Fruit fly (Drosophila melanogaster) whole organism, embryonic: ENCODE results near the gene Notum.

Experiments used
- Asciz ChIP-seq: fragments of 200-800 bp; sonication (Bioruptor generic); optimal IDR thresholded peaks from 2 replicates; lab custom pipeline; 2017; ENCODE audit warnings: missing biosample characterization, mild to moderate bottlenecking, missing genetic modification characterization, missing genetic modification reagents
- BEAF-32 ChIP-seq: fragments of 200-800 bp; sonication (Bioruptor generic); optimal IDR thresholded peaks from 3 replicates; lab custom pipeline; 2017; ENCODE audit warnings: missing biosample characterization, missing genetic modification characterization, mild to moderate bottlenecking, moderate library complexity, missing genetic modification reagents
- CG10267 ChIP-seq: fragments of 200-800 bp; sonication (Bioruptor generic); optimal IDR thresholded peaks from 2 replicates; lab custom pipeline; 2018; ENCODE audit warnings: missing biosample characterization, mild to moderate bottlenecking, missing genetic modification characterization, moderate library complexity
- CG10565 ChIP-seq: fragments of 200-800 bp; sonication (Bioruptor generic); optimal IDR thresholded peaks from 3 replicates; lab custom pipeline; 2016; ENCODE audit warnings: missing biosample characterization, mild to moderate bottlenecking, missing genetic modification characterization
- CG10959 ChIP-seq: fragments of 200-800 bp; sonication (Bioruptor generic); IDR thresholded peaks from 2 replicates; pipeline ENCODE4 v1.3.6; 2022; ENCODE audit warnings: missing biosample characterization, missing genetic modification characterization
- CG11456 ChIP-seq: fragments of 200-800 bp; sonication (Bioruptor generic); IDR thresholded peaks from 3 replicates; pipeline ENCODE4 v1.3.6; 2022; ENCODE audit warnings: missing biosample characterization, missing genetic modification characterization
- CG11504 ChIP-seq: fragments of 200-800 bp; sonication (Bioruptor generic); optimal IDR thresholded peaks from 3 replicates; lab custom pipeline; 2019; ENCODE audit warnings: missing biosample characterization, mild to moderate bottlenecking, missing genetic modification characterization, moderate library complexity
- CG11696 ChIP-seq: fragments of 200-800 bp; sonication (Bioruptor generic); IDR thresholded peaks from 2 replicates; pipeline ENCODE4 v1.3.6; 2022; ENCODE audit warnings: missing biosample characterization, missing genetic modification characterization
- CG12299 ChIP-seq: fragments of 200-800 bp; sonication (Bioruptor generic); optimal IDR thresholded peaks from 2 replicates; lab custom pipeline; 2018; ENCODE audit warnings: missing biosample characterization, mild to moderate bottlenecking, missing genetic modification characterization
- CG1233 ChIP-seq: fragments of 200-800 bp; sonication (Bioruptor generic); optimal IDR thresholded peaks from 4 replicates; lab custom pipeline; 2018; ENCODE audit warnings: missing biosample characterization, mild to moderate bottlenecking, missing genetic modification characterization
- CG12659 ChIP-seq: fragments of 200-800 bp; sonication (Bioruptor generic); optimal IDR thresholded peaks from 3 replicates; lab custom pipeline; 2017; ENCODE audit warnings: mild to moderate bottlenecking, missing biosample characterization, missing genetic modification reagents, missing genetic modification characterization
- CG14710 ChIP-seq: fragments of 200-800 bp; sonication (Bioruptor generic); optimal IDR thresholded peaks from 3 replicates; lab custom pipeline; 2019; ENCODE audit warnings: missing biosample characterization, mild to moderate bottlenecking, missing genetic modification characterization, moderate library complexity
- CG15601 ChIP-seq: fragments of 200-800 bp; sonication (Bioruptor generic); optimal IDR thresholded peaks from 3 replicates; lab custom pipeline; 2019; ENCODE audit warnings: missing biosample characterization, mild to moderate bottlenecking, missing genetic modification characterization, moderate library complexity
- CG17186 ChIP-seq: fragments of 200-800 bp; sonication (Bioruptor generic); optimal IDR thresholded peaks from 3 replicates; lab custom pipeline; 2017; ENCODE audit warnings: missing biosample characterization, missing genetic modification reagents, missing genetic modification characterization
- CG17359 ChIP-seq: fragments of 200-800 bp; sonication (Bioruptor generic); optimal IDR thresholded peaks from 3 replicates; lab custom pipeline; 2018; ENCODE audit warnings: missing biosample characterization, mild to moderate bottlenecking, missing genetic modification characterization, moderate library complexity
- CG17385 ChIP-seq: fragments of 200-800 bp; sonication (Bioruptor generic); optimal IDR thresholded peaks from 3 replicates; lab custom pipeline; 2018; ENCODE audit warnings: missing biosample characterization, mild to moderate bottlenecking, missing genetic modification characterization
- CG18262 ChIP-seq: fragments of 200-800 bp; optimal IDR thresholded peaks from 3 replicates; lab custom pipeline; 2019; ENCODE audit warnings: missing biosample characterization, mild to moderate bottlenecking, missing genetic modification characterization, moderate library complexity
- CG2202 ChIP-seq: fragments of 200-800 bp; sonication (Bioruptor generic); optimal IDR thresholded peaks from 2 replicates; lab custom pipeline; 2018; ENCODE audit warnings: missing biosample characterization, mild to moderate bottlenecking, missing genetic modification characterization
- CG33213 ChIP-seq: fragments of 200-800 bp; sonication (Bioruptor generic); optimal IDR thresholded peaks from 3 replicates; lab custom pipeline; 2016; ENCODE audit warnings: missing biosample characterization, missing genetic modification characterization
- CG33557 ChIP-seq: fragments of 200-800 bp; sonication (Bioruptor generic); optimal IDR thresholded peaks from 2 replicates; lab custom pipeline; 2019; ENCODE audit warnings: missing biosample characterization, mild to moderate bottlenecking, missing genetic modification characterization, moderate library complexity
- CG34422 ChIP-seq: fragments of 200-800 bp; sonication (Bioruptor generic); IDR thresholded peaks from 3 replicates; pipeline ENCODE4 v1.3.6; 2022; ENCODE audit warnings: missing biosample characterization, missing genetic modification characterization
- CG7357 ChIP-seq: fragments of 200-800 bp; sonication (Bioruptor generic); IDR thresholded peaks from 3 replicates; pipeline ENCODE4 v1.3.6; 2022; ENCODE audit warnings: missing biosample characterization, missing genetic modification characterization
- CG7928 ChIP-seq: fragments of 200-800 bp; sonication (Bioruptor generic); optimal IDR thresholded peaks from 2 replicates; lab custom pipeline; 2017; ENCODE audit warnings: missing biosample characterization, mild to moderate bottlenecking, missing genetic modification characterization
- CG8944 ChIP-seq: fragments of 200-800 bp; sonication (Bioruptor generic); optimal IDR thresholded peaks from 3 replicates; lab custom pipeline; 2016; ENCODE audit warnings: missing biosample characterization, missing genetic modification characterization
- CG9727 ChIP-seq: fragments of 200-800 bp; sonication (Bioruptor generic); optimal IDR thresholded peaks from 3 replicates; lab custom pipeline; 2017; ENCODE audit warnings: missing biosample characterization, mild to moderate bottlenecking, missing genetic modification characterization
- Med ChIP-seq: fragments of 200-800 bp; sonication (Bioruptor generic); peaks from one replicate; lab custom pipeline; 2016; ENCODE audit warnings: missing biosample characterization, missing genetic modification characterization, mild to moderate bottlenecking, inconsistent platforms, moderate library complexity
- Meics ChIP-seq: fragments of 200-800 bp; sonication (Bioruptor generic); optimal IDR thresholded peaks from 2 replicates; lab custom pipeline; 2017; ENCODE audit warnings: missing biosample characterization, mild to moderate bottlenecking, missing genetic modification characterization
- PHDP ChIP-seq: fragments of 200-800 bp; sonication (Bioruptor generic); optimal IDR thresholded peaks from 3 replicates; lab custom pipeline; 2018; ENCODE audit warnings: missing biosample characterization, mild to moderate bottlenecking, missing genetic modification characterization, moderate library complexity
- ara ChIP-seq: fragments of 200-800 bp; sonication (Bioruptor generic); IDR thresholded peaks from 2 replicates; pipeline ENCODE4 v1.3.6; 2022; ENCODE audit warnings: missing biosample characterization, missing genetic modification characterization
- cg ChIP-seq: fragments of 200-800 bp; sonication (Bioruptor generic); optimal IDR thresholded peaks from 3 replicates; lab custom pipeline; 2019; ENCODE audit warnings: missing biosample characterization, mild to moderate bottlenecking, missing genetic modification characterization, moderate library complexity
- chinmo ChIP-seq: fragments of 200-800 bp; sonication (Bioruptor generic); IDR thresholded peaks from 4 replicates; pipeline ENCODE4 v1.3.6; 2022; ENCODE audit warnings: missing biosample characterization, missing genetic modification characterization; ENCODE audit not compliant: partially characterized antibody
- crc ChIP-seq: fragments of 200-800 bp; sonication (Bioruptor generic); optimal IDR thresholded peaks from 2 replicates; lab custom pipeline; 2016; ENCODE audit warnings: missing biosample characterization, missing genetic modification characterization
- dmrt11E ChIP-seq: fragments of 200-800 bp; sonication (Bioruptor generic); optimal IDR thresholded peaks from 3 replicates; lab custom pipeline; 2018; ENCODE audit warnings: missing biosample characterization, mild to moderate bottlenecking, missing genetic modification characterization, moderate library complexity
- dysf ChIP-seq: fragments of 200-800 bp; sonication (Bioruptor generic); IDR thresholded peaks from 3 replicates; pipeline ENCODE4 v1.3.6; 2022; ENCODE audit warnings: missing biosample characterization, missing genetic modification characterization
- fd102C ChIP-seq: fragments of 200-800 bp; sonication (Bioruptor generic); optimal IDR thresholded peaks from 2 replicates; lab custom pipeline; 2018; ENCODE audit warnings: missing biosample characterization, mild to moderate bottlenecking, missing genetic modification characterization, moderate library complexity
- fd3F ChIP-seq: fragments of 200-800 bp; sonication (Bioruptor generic); optimal IDR thresholded peaks from 2 replicates; lab custom pipeline; 2018; ENCODE audit warnings: missing biosample characterization, mild to moderate bottlenecking, missing genetic modification characterization, moderate library complexity
- grau ChIP-seq: fragments of 200-800 bp; optimal IDR thresholded peaks from 3 replicates; lab custom pipeline; 2019; ENCODE audit warnings: missing biosample characterization, mild to moderate bottlenecking, missing genetic modification characterization, moderate library complexity
- kah ChIP-seq: fragments of 200-800 bp; sonication (Bioruptor generic); optimal IDR thresholded peaks from 2 replicates; lab custom pipeline; 2018; ENCODE audit warnings: missing biosample characterization, mild to moderate bottlenecking, missing genetic modification characterization
- lab ChIP-seq: fragments of 200-800 bp; sonication (Bioruptor generic); optimal IDR thresholded peaks from 3 replicates; lab custom pipeline; 2017; ENCODE audit warnings: missing biosample characterization, missing genetic modification characterization, mild to moderate bottlenecking, moderate library complexity, missing genetic modification reagents
- luna ChIP-seq: fragments of 200-800 bp; sonication (Bioruptor generic); optimal IDR thresholded peaks from 2 replicates; lab custom pipeline; 2016; ENCODE audit warnings: missing biosample characterization, missing genetic modification characterization
- nerfin-1 ChIP-seq: fragments of 200-800 bp; sonication (Bioruptor generic); optimal IDR thresholded peaks from 3 replicates; lab custom pipeline; 2019; ENCODE audit warnings: missing biosample characterization, mild to moderate bottlenecking, missing genetic modification characterization, moderate library complexity
- prd ChIP-seq, 3 experiments: fragments of >200 bp in 2 of 3; fragments of 200-800 bp in 1 of 3; sonication (Bioruptor generic) in 1 of 3; optimal IDR thresholded peaks in 2 of 3; IDR thresholded peaks in 1 of 3; 2 replicates in 2 of 3; 3 replicates in 1 of 3; pipeline versions ENCODE4 v1.3.6 to Lab custom; 2017 to 2022; ENCODE audit warnings: missing biosample characterization in 1 of 3, missing genetic modification characterization in 1 of 3
- pros ChIP-seq: fragments of 200-800 bp; sonication (Bioruptor generic); optimal IDR thresholded peaks from 3 replicates; lab custom pipeline; 2019; ENCODE audit warnings: missing biosample characterization, mild to moderate bottlenecking, missing genetic modification characterization, moderate library complexity
- stc ChIP-seq: fragments of 200-800 bp; sonication (Bioruptor generic); IDR thresholded peaks from 2 replicates; pipeline ENCODE4 v1.3.6; 2022; ENCODE audit warnings: missing biosample characterization, missing genetic modification characterization
- twi ChIP-seq: fragments of 200-800 bp; optimal IDR thresholded peaks from 2 replicates; lab custom pipeline; 2019; ENCODE audit warnings: missing biosample characterization, mild to moderate bottlenecking, missing genetic modification characterization, moderate library complexity
- unpg ChIP-seq: fragments of 200-800 bp; sonication (Bioruptor generic); optimal IDR thresholded peaks from 3 replicates; lab custom pipeline; 2018; ENCODE audit warnings: missing biosample characterization, mild to moderate bottlenecking, missing genetic modification characterization, moderate library complexity
- zen ChIP-seq: fragments of 200-800 bp; sonication (Bioruptor generic); optimal IDR thresholded peaks from 3 replicates; lab custom pipeline; 2018; ENCODE audit warnings: missing biosample characterization, mild to moderate bottlenecking, missing genetic modification characterization, moderate library complexity

The Notum gene

dm6 chr3L:16043045-16043781 is 19.9 kb downstream of the Notum start (continued):
- TF ChIP-seq CG14710 (tag; lab: Kevin White, UChicago): peak; percentile 66
- no peak for TF ChIP-seq CG33213 (GFP tag; lab: Kevin White, UChicago)
- TF ChIP-seq nerfin-1 (tag; lab: Kevin White, UChicago): peak; percentile 29
- peak; percentile 36 for TF ChIP-seq CG2202 (tag; lab: Kevin White, UChicago)
- no peak for TF ChIP-seq kah
- TF ChIP-seq crc (GFP tag; lab: Kevin White, UChicago): no peak
- no peak for TF ChIP-seq fd3F (GFP tag; lab: Kevin White, UChicago)
- peak; percentile 93 for TF ChIP-seq CG11696 (GFP tag; lab: Robert Waterston, UW)
- peak; percentile 56 for TF ChIP-seq Meics (GFP tag; lab: Kevin White, UChicago)
- TF ChIP-seq unpg (GFP tag; lab: Kevin White, UChicago): peak; percentile 49
- peak; percentile 50 for TF ChIP-seq CG12659 (GFP tag; lab: Kevin White, UChicago)
- TF ChIP-seq fd102C (GFP tag; lab: Kevin White, UChicago): no peak
- TF ChIP-seq prd (optimal IDR thresholded peaks at IDR 0.05; lab: Kevin White, UChicago): no peak
- peak; percentile 52; the same call in 1 of the 3 replicates for TF ChIP-seq prd (GFP tag; IDR thresholded peaks at IDR 0.05; lab: Robert Waterston, UW)
- peak; percentile 85 for TF ChIP-seq CG18262 (tag; lab: Kevin White, UChicago)
- TF ChIP-seq BEAF-32 (GFP tag; lab: Kevin White, UChicago): no peak
- 0 out of 4 replicates have a peak, but pooled peaks have one; percentile 46 for TF ChIP-seq chinmo
- TF ChIP-seq CG17359 (tag; lab: Kevin White, UChicago): peak; percentile 41
- TF ChIP-seq CG17186 (GFP tag; lab: Kevin White, UChicago): no peak
- peak; percentile 24 for TF ChIP-seq CG1233
- peak; percentile 53; the same call in 1 of the 3 replicates for TF ChIP-seq dysf (GFP tag; lab: Robert Waterston, UW)
- peak; percentile 72 for TF ChIP-seq CG10267
- peak; percentile 54; the same call in 1 of the 2 replicates for TF ChIP-seq ara
- TF ChIP-seq CG9727 (GFP tag; lab: Kevin White, UChicago): peak; percentile 28
- peak; percentile 7 for TF ChIP-seq CG12299
- no peak for TF ChIP-seq CG10565 (GFP tag; lab: Kevin White, UChicago)
- 0 out of 3 replicates have a peak, but pooled peaks have one; percentile 43 for TF ChIP-seq CG11456 (GFP tag; lab: Robert Waterston, UW)
- peak; percentile 37; the same call in 1 of the 2 replicates for TF ChIP-seq CG10959 (GFP tag; lab: Robert Waterston, UW)
- peak; percentile 43 for TF ChIP-seq twi (tag; lab: Kevin White, UChicago)
- peak; percentile 54 for TF ChIP-seq Med (GFP tag; lab: Kevin White, UChicago)
- no peak for TF ChIP-seq zen (tag; lab: Kevin White, UChicago)
- TF ChIP-seq grau (tag; lab: Kevin White, UChicago): peak; percentile 60
- TF ChIP-seq luna (GFP tag; lab: Kevin White, UChicago): no peak
- TF ChIP-seq PHDP (tag; lab: Kevin White, UChicago): peak; percentile 48
- TF ChIP-seq dmrt11E: peak; percentile 73
- TF ChIP-seq CG7357 (GFP tag; lab: Robert Waterston, UW): peak; percentile 18; the same call in 1 of the 3 replicates
- peak; percentile 77 for TF ChIP-seq CG33557
- 0 out of 2 replicates have a peak, but pooled peaks have one; percentile 33 for TF ChIP-seq stc (GFP tag; lab: Robert Waterston, UW)
- TF ChIP-seq CG17385 (GFP tag; lab: Kevin White, UChicago): peak; percentile 79
- TF ChIP-seq lab (GFP tag; lab: Kevin White, UChicago): peak; percentile 50
- peak; percentile 72 for TF ChIP-seq cg (GFP tag; lab: Kevin White, UChicago)
- TF ChIP-seq CG8944 (GFP tag; lab: Kevin White, UChicago): no peak
- TF ChIP-seq CG15601 (tag; lab: Kevin White, UChicago): peak; percentile 43
- 0 out of 3 replicates have a peak, but pooled peaks have one; percentile 30 for TF ChIP-seq CG34422 (GFP tag; lab: Robert Waterston, UW)
- peak; percentile 71 for TF ChIP-seq CG11504 (tag; lab: Kevin White, UChicago)
- TF ChIP-seq pros: no peak
- no peak for TF ChIP-seq CG7928
- TF ChIP-seq Asciz (GFP tag; lab: Kevin White, UChicago): peak; percentile 24
